Fruit fly (Drosophila melanogaster): ENCODE measurements around the gene CG15019.

CG15019 gene

DNA sequence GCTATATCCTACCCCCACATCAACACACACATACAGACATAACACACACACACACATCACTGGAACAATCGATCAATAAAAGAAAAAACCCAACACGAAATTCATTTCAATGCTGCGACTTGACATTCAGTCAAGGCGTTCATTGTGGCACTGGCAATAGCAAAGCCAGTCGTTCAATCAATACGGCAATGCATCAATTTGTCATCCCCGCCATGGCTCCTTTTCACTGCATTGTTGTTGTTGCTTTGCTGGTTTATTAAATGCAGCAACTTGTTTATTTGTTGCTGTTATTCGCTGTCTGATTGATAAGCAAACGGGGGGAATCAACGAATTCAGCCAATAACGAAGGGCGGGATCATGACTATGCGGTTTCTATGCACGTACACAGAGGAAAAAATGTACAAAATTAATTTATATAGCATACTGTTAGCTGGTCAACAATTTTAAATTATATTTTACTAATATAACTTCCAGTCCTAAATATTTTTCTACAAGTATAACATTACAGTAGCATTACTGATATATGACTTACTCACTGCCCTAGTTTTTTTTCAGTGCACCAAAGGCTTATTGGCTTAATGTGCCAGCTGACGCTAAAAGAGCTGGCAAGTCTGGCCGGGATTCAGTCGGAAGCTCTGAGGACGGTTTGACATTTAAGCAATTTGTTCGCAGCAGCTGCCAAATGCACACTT is 30.0 kb downstream of the CG15019 start:
- no peak for TF ChIP-seq CG33017 (tag; optimal IDR thresholded peaks at IDR 0.05)
- TF ChIP-seq tj (GFP tag; optimal IDR thresholded peaks at IDR 0.05) = no peak
- TF ChIP-seq CG11617 (GFP tag; optimal IDR thresholded peaks at IDR 0.05) = no peak
- no peak for TF ChIP-seq cnc (optimal IDR thresholded peaks at IDR 0.05)

DNA sequence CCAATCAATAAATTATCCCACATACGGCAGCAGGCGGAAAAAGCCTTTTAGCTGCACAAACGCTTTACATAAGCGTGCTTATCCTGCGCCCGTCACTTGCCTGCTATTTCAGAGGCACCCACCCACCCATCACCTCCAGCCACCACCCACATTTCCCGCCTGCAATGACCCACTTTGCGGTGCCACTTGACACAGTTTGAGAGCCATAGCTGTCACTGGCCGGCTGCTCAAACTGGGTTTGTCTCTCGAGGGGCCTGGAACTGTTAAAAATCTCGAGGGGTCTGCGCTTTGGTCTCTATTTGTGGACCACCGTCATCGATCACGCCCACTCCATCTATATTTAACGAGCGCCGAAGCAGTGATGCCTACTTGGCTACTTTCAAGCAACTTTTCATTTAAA is 33.9 kb downstream of the CG15019 start:
- no peak for TF ChIP-seq cnc (optimal IDR thresholded peaks at IDR 0.05)
- no peak for TF ChIP-seq cic (GFP tag; optimal IDR thresholded peaks at IDR 0.05)
- TF ChIP-seq CG33017 (tag; optimal IDR thresholded peaks at IDR 0.05) = no peak
- TF ChIP-seq CG7045 (GFP tag; optimal IDR thresholded peaks at IDR 0.05) = no peak
- no peak for TF ChIP-seq tj (GFP tag; optimal IDR thresholded peaks at IDR 0.05)
- TF ChIP-seq CG7101 (tag; optimal IDR thresholded peaks at IDR 0.05) = no peak
- TF ChIP-seq ovo (GFP tag; optimal IDR thresholded peaks at IDR 0.05) = no peak
- no peak for TF ChIP-seq CG11617 (GFP tag; optimal IDR thresholded peaks at IDR 0.05)
- no peak for TF ChIP-seq CG14711 (tag; optimal IDR thresholded peaks at IDR 0.05)
- no peak for TF ChIP-seq pad (GFP tag; optimal IDR thresholded peaks at IDR 0.05)
- no peak for TF ChIP-seq bab1 (GFP tag; optimal IDR thresholded peaks at IDR 0.05)
- no peak for TF ChIP-seq CG1620 (GFP tag; optimal IDR thresholded peaks at IDR 0.05)
- no peak for TF ChIP-seq toe (GFP tag; optimal IDR thresholded peaks at IDR 0.05)
- TF ChIP-seq Clk (GFP tag; optimal IDR thresholded peaks at IDR 0.05) = no peak
- TF ChIP-seq Mnt (GFP tag; optimal IDR thresholded peaks at IDR 0.05) = no peak
- no peak for TF ChIP-seq CG5204 (GFP tag; optimal IDR thresholded peaks at IDR 0.05)
- no peak for TF ChIP-seq Hr96 (GFP tag; optimal IDR thresholded peaks at IDR 0.05)

- no peak for TF ChIP-seq tj (GFP tag; optimal IDR thresholded peaks at IDR 0.05)
- peak; percentile 58 for TF ChIP-seq kay (GFP tag; ENCODE audit: borderline replicate concordance)
- TF ChIP-seq Hr96 (GFP tag; optimal IDR thresholded peaks at IDR 0.05) = no peak
- TF ChIP-seq bab1 (GFP tag; optimal IDR thresholded peaks at IDR 0.05) = peak; percentile 36
- TF ChIP-seq CG7101 (tag; optimal IDR thresholded peaks at IDR 0.05) = peak; percentile 11
- TF ChIP-seq Mnt (GFP tag; optimal IDR thresholded peaks at IDR 0.05) = no peak
- no peak for TF ChIP-seq Clk (GFP tag; optimal IDR thresholded peaks at IDR 0.05)
- TF ChIP-seq CG1620 (GFP tag; optimal IDR thresholded peaks at IDR 0.05) = no peak
- no peak for TF ChIP-seq CG12768 (GFP tag; optimal IDR thresholded peaks at IDR 0.05)
- TF ChIP-seq CG14711 (tag; optimal IDR thresholded peaks at IDR 0.05) = no peak
Observed at dm6 chr3L:4367339-4367738, 38.5 kb downstream of the CG15019 start, which contains the start of gene CG11342. CG11342 (minus strand) TSS chr3L:4367458.

DNA sequence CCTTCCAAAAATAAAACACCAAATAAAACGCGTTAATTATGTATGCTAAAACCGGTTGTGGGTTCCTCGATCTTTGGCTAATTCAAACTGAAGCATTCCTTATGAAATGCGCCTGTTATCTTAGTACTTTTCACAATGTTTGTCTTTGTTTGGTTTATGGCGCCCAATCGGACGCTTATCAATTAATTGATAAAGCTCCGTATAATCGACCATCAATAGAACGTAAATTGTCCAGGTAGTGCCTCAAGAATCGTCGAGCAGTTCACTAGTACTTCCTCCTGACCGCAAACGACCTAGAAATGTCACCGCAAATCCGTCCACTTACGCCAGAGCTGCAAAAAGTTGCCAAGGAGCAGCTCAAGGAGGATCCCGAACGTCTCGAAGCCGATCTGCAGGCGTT is 40.7 kb downstream of the CG15019 start, which contains the start of gene CG33514:
Gene CG33514, plus strand, starts transcription at position 238 of the 400 bp plus-strand sequence.
- TF ChIP-seq cic (GFP tag; optimal IDR thresholded peaks at IDR 0.05) (peak; percentile 53), Crg-1 (GFP tag; optimal IDR thresholded peaks at IDR 0.05) (no peak), CG12768 (GFP tag; optimal IDR thresholded peaks at IDR 0.05) (no peak), Hr96 (GFP tag; optimal IDR thresholded peaks at IDR 0.05) (no peak), kay (GFP tag; ENCODE audit: borderline replicate concordance) (no peak), toe (GFP tag; optimal IDR thresholded peaks at IDR 0.05) (no peak)

- TF ChIP-seq CG5204 (GFP tag; optimal IDR thresholded peaks at IDR 0.05) (peak; percentile 70), tj (GFP tag; optimal IDR thresholded peaks at IDR 0.05) (peak; percentile 48), toe (GFP tag; optimal IDR thresholded peaks at IDR 0.05) (peak; percentile 76), pad (GFP tag; optimal IDR thresholded peaks at IDR 0.05) (peak; percentile 13), kay (GFP tag; ENCODE audit: borderline replicate concordance) (peak; percentile 87), cnc (optimal IDR thresholded peaks at IDR 0.05) (no peak), CG14711 (tag; optimal IDR thresholded peaks at IDR 0.05) (no peak), CG7045 (GFP tag; optimal IDR thresholded peaks at IDR 0.05) (no peak), ovo (GFP tag; optimal IDR thresholded peaks at IDR 0.05) (peak; percentile 62), cic (GFP tag; optimal IDR thresholded peaks at IDR 0.05) (peak; percentile 30), Mnt (GFP tag; optimal IDR thresholded peaks at IDR 0.05) (peak; percentile 98), CG33017 (tag; optimal IDR thresholded peaks at IDR 0.05) (peak; percentile 54), CG1620 (GFP tag; optimal IDR thresholded peaks at IDR 0.05) (peak; percentile 68), Crg-1 (GFP tag; optimal IDR thresholded peaks at IDR 0.05) (peak; percentile 8), CG11617 (GFP tag; optimal IDR thresholded peaks at IDR 0.05) (peak; percentile 81), CG7101 (tag; optimal IDR thresholded peaks at IDR 0.05) (peak; percentile 78), bab1 (GFP tag; optimal IDR thresholded peaks at IDR 0.05) (peak; percentile 63), Hr96 (GFP tag; optimal IDR thresholded peaks at IDR 0.05) (peak; percentile 16), Clk (GFP tag; optimal IDR thresholded peaks at IDR 0.05) (no peak), CG12768 (GFP tag; optimal IDR thresholded peaks at IDR 0.05) (no peak)
Observed at dm6 chr3L:4363887-4364794, 41.7 kb downstream of the CG15019 start, which contains the start of the genes Cip4 and mRpS6. Cip4 (minus strand) TSS chr3L:4364102. mRpS6 (plus strand) TSS chr3L:4364550.

DNA sequence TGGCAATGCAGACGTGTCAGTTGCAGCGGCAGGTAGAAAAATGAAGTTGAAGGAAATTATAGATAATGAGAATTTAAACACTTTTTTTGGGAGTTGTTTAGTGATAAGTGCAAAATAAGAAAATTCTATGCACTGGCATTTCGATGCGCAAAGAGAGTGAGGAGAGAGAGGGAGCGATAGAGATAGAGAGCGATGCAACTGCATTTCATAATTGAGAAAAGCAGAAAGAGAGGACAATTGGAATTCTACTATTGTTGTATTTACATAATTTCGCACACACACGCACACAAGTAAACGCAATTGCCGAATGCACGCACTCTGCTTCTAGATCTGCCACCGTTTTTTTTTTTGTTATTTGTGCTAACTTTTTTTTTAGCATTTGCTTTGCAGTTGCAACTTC is 42.4 kb downstream of the CG15019 start:
- TF ChIP-seq cnc (optimal IDR thresholded peaks at IDR 0.05) (no peak), tj (GFP tag; optimal IDR thresholded peaks at IDR 0.05) (no peak), CG12768 (GFP tag; optimal IDR thresholded peaks at IDR 0.05) (no peak), Hr96 (GFP tag; optimal IDR thresholded peaks at IDR 0.05) (no peak), Mnt (GFP tag; optimal IDR thresholded peaks at IDR 0.05) (no peak), pad (GFP tag; optimal IDR thresholded peaks at IDR 0.05) (no peak), CG33017 (tag; optimal IDR thresholded peaks at IDR 0.05) (no peak), CG1620 (GFP tag; optimal IDR thresholded peaks at IDR 0.05) (no peak), Crg-1 (GFP tag; optimal IDR thresholded peaks at IDR 0.05) (no peak), CG5204 (GFP tag; optimal IDR thresholded peaks at IDR 0.05) (no peak), kay (GFP tag; ENCODE audit: borderline replicate concordance) (no peak), CG14711 (tag; optimal IDR thresholded peaks at IDR 0.05) (no peak)

All from whole organism, adult.